Fruit fly (Drosophila melanogaster) whole organism, wandering third instar larva: ENCODE measurements around the gene Acp32CD.

Experiments used
- GATAd ChIP-seq: sonication (Bioruptor generic); optimal IDR thresholded peaks from 2 replicates; lab custom pipeline; 2016; ENCODE audit warnings: missing biosample characterization, missing genetic modification characterization
- Hr78 ChIP-seq: fragments of >200 bp; optimal IDR thresholded peaks from 2 replicates; lab custom pipeline; 2017; ENCODE audit warnings: missing biosample characterization, missing genetic modification characterization
- Hr83 ChIP-seq: fragments of 200-300 bp; sonication (Bioruptor generic); optimal IDR thresholded peaks from 2 replicates; lab custom pipeline; 2016; ENCODE audit warnings: missing biosample characterization, mild to moderate bottlenecking, missing genetic modification characterization, moderate library complexity; ENCODE audit not compliant: poor library complexity, severe bottlenecking
- OdsH ChIP-seq: fragments of 200-800 bp; sonication (Bioruptor generic); optimal IDR thresholded peaks from 2 replicates; lab custom pipeline; 2016; ENCODE audit warnings: missing biosample characterization, mild to moderate bottlenecking, missing genetic modification characterization
- brk ChIP-seq: fragments of 200-800 bp; sonication (Bioruptor generic); optimal IDR thresholded peaks from 2 replicates; lab custom pipeline; 2016; ENCODE audit warnings: missing biosample characterization, mild to moderate bottlenecking, missing genetic modification characterization
- dmrt93B ChIP-seq: fragments of 200-800 bp; sonication (Bioruptor generic); optimal IDR thresholded peaks from 2 replicates; lab custom pipeline; 2018; ENCODE audit warnings: missing biosample characterization, mild to moderate bottlenecking, missing genetic modification characterization
- h ChIP-seq: fragments of 200-800 bp; sonication (Bioruptor generic); optimal IDR thresholded peaks from 3 replicates; lab custom pipeline; 2016; ENCODE audit warnings: missing biosample characterization, mild to moderate bottlenecking, missing genetic modification characterization
- psq ChIP-seq: fragments of 200-800 bp; sonication (Bioruptor generic); optimal IDR thresholded peaks from 3 replicates; lab custom pipeline; 2017; ENCODE audit warnings: missing biosample characterization, mild to moderate bottlenecking, missing genetic modification characterization, moderate library complexity

DNA sequence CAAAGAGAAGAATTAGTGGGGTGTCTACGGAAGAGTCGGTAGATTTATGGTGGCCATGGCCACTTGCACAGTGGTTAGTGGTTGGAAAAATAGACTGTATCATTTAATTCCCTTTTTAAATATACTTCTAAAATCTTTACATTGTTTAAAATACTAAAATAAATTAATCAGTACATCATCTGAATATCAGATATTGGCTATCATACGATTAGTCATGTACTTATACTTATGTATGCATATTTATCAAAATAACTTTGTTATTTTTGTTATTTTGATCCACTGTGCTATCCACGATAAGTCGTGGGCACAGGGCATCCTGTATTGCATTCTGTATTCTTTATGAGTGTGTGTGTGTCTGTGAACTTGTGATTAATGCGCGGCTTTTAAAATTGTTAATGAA lies 749 bp upstream of the Acp32CD start:
- TF ChIP-seq OdsH (peak; percentile 49), dmrt93B (GFP tag; lab: Kevin White, UChicago) (no peak), Hr78 (GFP tag; lab: Kevin White, UChicago) (no peak), psq (GFP tag; lab: Kevin White, UChicago) (no peak), brk (GFP tag; lab: Kevin White, UChicago) (no peak), GATAd (GFP tag; lab: Kevin White, UChicago) (no peak), Hr83 (GFP tag; lab: Kevin White, UChicago) (no peak), h (GFP tag; lab: Kevin White, UChicago) (peak; percentile 1)
